Worm (Caenorhabditis elegans) whole organism, L1 larva: ENCODE measurements around the gene R11E3.19.

Experiments
- aly-2 ChIP-seq: fragments of 150-350 bp; optimal IDR thresholded peaks from 2 replicates; lab custom pipeline; 2014; ENCODE audit warnings: missing biosample characterization, missing genetic modification characterization
- ama-1 ChIP-seq: fragments of 150-350 bp; optimal IDR thresholded peaks from 2 replicates; lab custom pipeline; 2014
- efl-3 ChIP-seq: fragments of 200-800 bp; sonication (Bioruptor generic); optimal IDR thresholded peaks from 2 replicates; lab custom pipeline; 2018; ENCODE audit warnings: mild to moderate bottlenecking, missing genetic modification characterization, missing compliant biosample characterization
- elt-3 ChIP-seq, 6 experiments: fragments of 150-350 bp in 1 of 6; sonication (generic microtip); optimal IDR thresholded peaks; 2 replicates each; lab custom pipeline; 2017 to 2018; ENCODE audit warnings: missing biosample characterization in 6 of 6, missing genetic modification characterization in 6 of 6, inconsistent platforms in 1 of 6
- jun-1 ChIP-seq: fragments of 150-350 bp; optimal IDR thresholded peaks from 2 replicates; lab custom pipeline; 2014; ENCODE audit warnings: missing biosample characterization, missing genetic modification reagents, missing genetic modification characterization
- mdl-1 ChIP-seq, 2 experiments: fragments of 150-350 bp; optimal IDR thresholded peaks; 2 replicates each; lab custom pipeline; 2014 to 2017; ENCODE audit warnings: missing biosample characterization in 2 of 2, missing genetic modification characterization in 2 of 2, inconsistent platforms in 1 of 2
- nhr-237 ChIP-seq: fragments of 150-350 bp; optimal IDR thresholded peaks from 2 replicates; lab custom pipeline; 2014; ENCODE audit warnings: missing biosample characterization, missing genetic modification characterization
- nhr-76 ChIP-seq: sonication (generic microtip); optimal IDR thresholded peaks from 2 replicates; lab custom pipeline; 2017; ENCODE audit warnings: missing biosample characterization, missing genetic modification characterization
- skn-1 ChIP-seq: fragments of 150-350 bp; optimal IDR thresholded peaks from 2 replicates; lab custom pipeline; 2014; ENCODE audit warnings: missing biosample characterization, missing genetic modification characterization
- snu-23 ChIP-seq: sonication (generic microtip); optimal IDR thresholded peaks from 2 replicates; lab custom pipeline; 2016; ENCODE audit warnings: missing genetic modification characterization, missing compliant biosample characterization
- unc-98 ChIP-seq: fragments of 200-800 bp; sonication (Bioruptor generic); IDR thresholded peaks from 2 replicates; pipeline ENCODE4 v1.3.6; 2022; ENCODE audit warnings: missing genetic modification characterization, missing compliant biosample characterization

DNA sequence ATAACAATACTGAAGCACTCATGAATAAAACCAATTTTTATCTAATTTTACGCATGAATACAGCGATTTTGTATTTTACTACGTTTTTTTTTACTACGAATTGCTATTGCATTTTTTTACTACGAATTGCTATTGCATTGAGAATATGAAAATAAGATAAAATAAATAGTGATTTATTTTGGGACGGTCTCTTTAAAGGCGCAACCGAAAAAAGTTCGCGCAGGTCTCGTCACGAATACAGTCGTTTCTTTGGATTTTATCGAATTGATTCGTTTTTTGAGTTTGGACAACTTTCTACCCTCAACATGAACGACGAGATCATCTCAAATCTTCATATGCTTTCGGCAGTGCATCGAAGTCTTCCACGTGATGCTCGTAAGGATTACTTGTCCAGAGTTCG lies 24.1 kb downstream of the R11E3.19 start, which contains the start of gene Y17G9B.4:
- TF ChIP-seq unc-98 (GFP tag; lab: Robert Waterston, UW) (no peak), elt-3 (tag; optimal IDR thresholded peaks at IDR 0.05; lab: Kevin White, UChicago) (no peak), aly-2 (no peak), nhr-76 (tag; lab: Kevin White, UChicago) (no peak), mdl-1 (tag; optimal IDR thresholded peaks at IDR 0.05; lab: Kevin White, UChicago) (no peak), nhr-237 (no peak), efl-3 (GFP tag; lab: Kevin White, UChicago) (no peak), snu-23 (GFP tag; lab: Kevin White, UChicago) (no peak), ama-1 (no peak), skn-1 (no peak), jun-1 (no peak)
